Worm (Caenorhabditis elegans) whole organism, L3 larva: ENCODE measurements around the gene srz-5.
"Not testable (repeated sequence)": the region's sequence is repeated elsewhere in the genome, so short reads cannot be mapped to it uniquely, and the experiment has no call there.

ENCODE experiments used
- R02D3.7 ChIP-seq: fragments of 150-350 bp; optimal IDR thresholded peaks from 2 replicates; lab custom pipeline; 2014; ENCODE audit warnings: missing biosample characterization, missing genetic modification characterization
- ZK546.5 ChIP-seq: sonication (generic microtip); optimal IDR thresholded peaks from 2 replicates; lab custom pipeline; 2017; ENCODE audit warnings: missing biosample characterization, missing genetic modification characterization
- aly-2 ChIP-seq: fragments of 150-350 bp; optimal IDR thresholded peaks from 2 replicates; lab custom pipeline; 2014; ENCODE audit warnings: missing biosample characterization, missing genetic modification characterization
- ama-1 ChIP-seq: fragments of 150-350 bp; optimal IDR thresholded peaks from 2 replicates; lab custom pipeline; 2018
- ceh-82 ChIP-seq: fragments of 150-350 bp; optimal IDR thresholded peaks from 2 replicates; lab custom pipeline; 2014; ENCODE audit warnings: missing biosample characterization, missing genetic modification characterization
- egl-27 ChIP-seq: sonication (generic microtip); optimal IDR thresholded peaks from 4 replicates; lab custom pipeline; 2017; ENCODE audit warnings: missing biosample characterization, missing genetic modification reagents, missing genetic modification characterization
- elt-1 ChIP-seq: fragments of 150-350 bp; optimal IDR thresholded peaks from 2 replicates; lab custom pipeline; 2014; ENCODE audit warnings: missing biosample characterization, missing genetic modification characterization
- elt-2 ChIP-seq: sonication (generic microtip); optimal IDR thresholded peaks from 2 replicates; lab custom pipeline; 2016; ENCODE audit warnings: missing genetic modification reagents, mild to moderate bottlenecking, missing genetic modification characterization, missing compliant biosample characterization
- fkh-2 ChIP-seq: fragments of 150-350 bp; optimal IDR thresholded peaks from 2 replicates; lab custom pipeline; 2014; ENCODE audit warnings: missing biosample characterization, missing genetic modification reagents, missing genetic modification characterization
- lin-39 ChIP-seq: fragments of 150-350 bp; optimal IDR thresholded peaks from 2 replicates; lab custom pipeline; 2018; ENCODE audit warnings: missing biosample characterization, missing genetic modification reagents, missing genetic modification characterization
- lsy-12 ChIP-seq: sonication (generic microtip); optimal IDR thresholded peaks from 2 replicates; lab custom pipeline; 2016; ENCODE audit warnings: mild to moderate bottlenecking, missing genetic modification characterization, missing compliant biosample characterization
- nhr-12 ChIP-seq: fragments of 150-350 bp; optimal IDR thresholded peaks from 2 replicates; lab custom pipeline; 2014; ENCODE audit warnings: missing biosample characterization, missing genetic modification characterization
- nhr-23 ChIP-seq: fragments of 150-350 bp; optimal IDR thresholded peaks from 2 replicates; lab custom pipeline; 2014; ENCODE audit warnings: missing biosample characterization, missing genetic modification reagents, missing genetic modification characterization
- nhr-237 ChIP-seq: fragments of 150-350 bp; optimal IDR thresholded peaks from 2 replicates; lab custom pipeline; 2014; ENCODE audit warnings: missing biosample characterization, missing genetic modification characterization
- nhr-25 ChIP-seq: sonication (generic microtip); optimal IDR thresholded peaks from 2 replicates; lab custom pipeline; 2017; ENCODE audit warnings: missing biosample characterization, missing genetic modification characterization
- nhr-28 ChIP-seq: fragments of 150-350 bp; optimal IDR thresholded peaks from 2 replicates; lab custom pipeline; 2014; ENCODE audit warnings: missing biosample characterization, missing genetic modification characterization
- nhr-43 ChIP-seq: sonication (generic microtip); optimal IDR thresholded peaks from 2 replicates; lab custom pipeline; 2016; ENCODE audit warnings: mild to moderate bottlenecking, missing genetic modification characterization, missing compliant biosample characterization; ENCODE audit not compliant: poor library complexity, severe bottlenecking
- nhr-67 ChIP-seq: fragments of 150-350 bp; optimal IDR thresholded peaks from 2 replicates; lab custom pipeline; 2014; ENCODE audit warnings: missing biosample characterization, missing genetic modification characterization
- nhr-77 ChIP-seq: fragments of 150-350 bp; optimal IDR thresholded peaks from 2 replicates; lab custom pipeline; 2014; ENCODE audit warnings: missing biosample characterization, missing genetic modification characterization
- pha-4 ChIP-seq: fragments of 150-350 bp; optimal IDR thresholded peaks from 2 replicates; lab custom pipeline; 2014; ENCODE audit warnings: missing biosample characterization, missing genetic modification reagents, missing genetic modification characterization
- sea-2 ChIP-seq: fragments of 150-350 bp; sonication (generic microtip); optimal IDR thresholded peaks from 4 replicates; lab custom pipeline; 2014; ENCODE audit warnings: missing biosample characterization, missing genetic modification reagents, missing genetic modification characterization
- snpc-4 ChIP-seq: fragments of 150-350 bp; optimal IDR thresholded peaks from 2 replicates; lab custom pipeline; 2014; ENCODE audit warnings: missing biosample characterization, missing genetic modification characterization
- unc-39 ChIP-seq: sonication (generic microtip); optimal IDR thresholded peaks from 4 replicates; lab custom pipeline; 2017; ENCODE audit warnings: missing biosample characterization, missing genetic modification characterization
- unc-62 ChIP-seq: fragments of 150-350 bp; sonication (generic microtip); optimal IDR thresholded peaks from 4 replicates; lab custom pipeline; 2014; ENCODE audit warnings: missing biosample characterization, missing genetic modification reagents, missing genetic modification characterization

Gene srz-5

ce11 chrII:3470549-3470948 is 44.0 kb downstream of the srz-5 start, which contains the start of gene Y49F6B.20:
Gene Y49F6B.20, minus strand, starts transcription at chrII:3470649.
- TF ChIP-seq snpc-4 (tag; lab: Kevin White, UChicago) (no peak), nhr-23 (tag; lab: Kevin White, UChicago) (no peak), nhr-25 (tag; lab: Kevin White, UChicago) (no peak), unc-39 (tag; lab: Kevin White, UChicago) (no peak), elt-2 (tag; lab: Kevin White, UChicago) (no peak), lsy-12 (tag; lab: Kevin White, UChicago) (no peak), pha-4 (tag; lab: Kevin White, UChicago) (no peak), ceh-82 (tag; lab: Kevin White, UChicago) (no peak), aly-2 (tag; lab: Kevin White, UChicago) (no peak), nhr-77 (no peak), nhr-237 (tag; lab: Kevin White, UChicago) (no peak)

- TF ChIP-seq ZK546.5; nhr-28 (tag; lab: Kevin White, UChicago); nhr-23 (tag; lab: Kevin White, UChicago): not testable (repeated sequence)
Measured at ce11 chrII:3464580-3464979, 50.0 kb downstream of the srz-5 start, which contains the start of gene C16C8.10. Gene C16C8.10, minus strand, starts transcription at chrII:3464680.

- TF ChIP-seq fkh-2 (tag; lab: Kevin White, UChicago) = no peak
- no peak for TF ChIP-seq nhr-77
- no peak for TF ChIP-seq nhr-237 (tag; lab: Kevin White, UChicago)
- no peak for TF ChIP-seq ama-1 (lab: Kevin White, UChicago)
- TF ChIP-seq unc-62 (GFP tag; lab: Kevin White, UChicago) = no peak
- no peak for TF ChIP-seq nhr-12 (tag; lab: Kevin White, UChicago)
- TF ChIP-seq snpc-4 (tag; lab: Kevin White, UChicago) = no peak
- no peak for TF ChIP-seq lin-39 (tag; lab: Kevin White, UChicago)
- TF ChIP-seq ZK546.5 = no peak
- TF ChIP-seq egl-27 = no peak
- no peak for TF ChIP-seq ceh-82 (tag; lab: Kevin White, UChicago)
- no peak for TF ChIP-seq elt-1 (tag; lab: Kevin White, UChicago)
- TF ChIP-seq R02D3.7 = no peak
- TF ChIP-seq sea-2 (GFP tag; lab: Kevin White, UChicago) = no peak
- no peak for TF ChIP-seq nhr-43
- no peak for TF ChIP-seq nhr-25 (tag; lab: Kevin White, UChicago)
- TF ChIP-seq nhr-67 (tag; lab: Kevin White, UChicago) = no peak
- no peak for TF ChIP-seq lsy-12 (tag; lab: Kevin White, UChicago)
Measured at ce11 chrII:3463097-3463496, 51.4 kb downstream of the srz-5 start, which contains the start of gene C16C8.9. Gene C16C8.9, minus strand, starts transcription at chrII:3463197.
